Worm (Caenorhabditis elegans): ENCODE results near the gene F35B12.9.

Gene F35B12.9

ce11 chrV:11572803-11573490, 28.0 kb upstream of the F35B12.9 start, which contains the start of the genes H12C20.7 and nhr-68:
Gene H12C20.7, minus strand, starts transcription at chrV:11572990.
Gene nhr-68, plus strand, starts transcription at chrV:11573440.
- TF ChIP-seq nhr-41 (GFP tag; IDR thresholded peaks at IDR 0.05) (peak; percentile 86), mxl-2 (GFP tag; conservative IDR thresholded peaks at IDR 0.05) (peak; percentile 75), dpl-1 (GFP tag; optimal IDR thresholded peaks at IDR 0.05) (peak; percentile 65), egl-43 (GFP tag; IDR thresholded peaks at IDR 0.05) (no peak), Y5F2A.4 (GFP tag; optimal IDR thresholded peaks at IDR 0.05) (no peak), arid-1 (GFP tag; conservative IDR thresholded peaks at IDR 0.05) (peak; percentile 54; the same call in 1 of the 2 replicates), aly-2 (tag; optimal IDR thresholded peaks at IDR 0.05) (no peak), ztf-7 (tag; optimal IDR thresholded peaks at IDR 0.05) (peak; percentile 72), ces-1 (GFP tag; optimal IDR thresholded peaks at IDR 0.05) (no peak), skn-1 (tag; optimal IDR thresholded peaks at IDR 0.05) (no peak), lim-7 (GFP tag; IDR thresholded peaks at IDR 0.05) (no peak), php-3 (GFP tag; IDR thresholded peaks at IDR 0.05) (peak; percentile 97), mdt-29 (GFP tag; IDR thresholded peaks at IDR 0.05) (peak; percentile 90), lin-1 (GFP tag; IDR thresholded peaks at IDR 0.05) (peak; percentile 96), Y75B8A.6 (GFP tag; IDR thresholded peaks at IDR 0.05) (0 out of 2 replicates have a peak, but pooled peaks have one; percentile 42), zfp-3 (GFP tag; conservative IDR thresholded peaks at IDR 0.05) (peak; percentile 86), zfp-2 (tag; optimal IDR thresholded peaks at IDR 0.05) (no peak), T26A8.4 (GFP tag; IDR thresholded peaks at IDR 0.05) (peak; percentile 89), lin-39 (tag; optimal IDR thresholded peaks at IDR 0.05) (no peak), tra-1 (GFP tag; IDR thresholded peaks at IDR 0.05) (peak; percentile 98), Y105C5A.15 (GFP tag; IDR thresholded peaks at IDR 0.05) (no peak), dmd-8 (GFP tag; IDR thresholded peaks at IDR 0.05) (0 out of 2 replicates have a peak, but pooled peaks have one; percentile 26), nhr-111 (GFP tag; optimal IDR thresholded peaks at IDR 0.05) (no peak), mdl-1 (tag; optimal IDR thresholded peaks at IDR 0.05) (peak; percentile 38 to 98), nhr-11 (tag; optimal IDR thresholded peaks at IDR 0.05) (peak; percentile 50), D1046.2 (GFP tag; IDR thresholded peaks at IDR 0.05) (peak; percentile 44; the same call in 1 of the 2 replicates), T20F7.1 (GFP tag; optimal IDR thresholded peaks at IDR 0.05) (peak; percentile 84), Y48G9A.11 (GFP tag; IDR thresholded peaks at IDR 0.05) (no peak), spr-3 (GFP tag; optimal IDR thresholded peaks at IDR 0.05) (no peak), nhr-25 (tag; optimal IDR thresholded peaks at IDR 0.05; ENCODE audit: borderline replicate concordance, insufficient read depth) (peak; percentile 55), lin-13 (GFP tag; optimal IDR thresholded peaks at IDR 0.05) (peak; percentile 70), zag-1 (tag; optimal IDR thresholded peaks at IDR 0.05) (no peak), lsy-2 (tag; optimal IDR thresholded peaks at IDR 0.05) (peak in 1 of 2 experiments; percentile 93), nhr-237 (tag; optimal IDR thresholded peaks at IDR 0.05) (no peak), snpc-4 (tag; optimal IDR thresholded peaks at IDR 0.05) (no peak), dve-1 (tag; optimal IDR thresholded peaks at IDR 0.05; ENCODE audit: insufficient read depth) (peak; percentile 99), hlh-30 (tag; optimal IDR thresholded peaks at IDR 0.05; ENCODE audit: insufficient read depth) (peak; percentile 96), snpc-1.2 (GFP tag; IDR thresholded peaks at IDR 0.05) (no peak), mes-2 (tag; optimal IDR thresholded peaks at IDR 0.05; ENCODE audit: poor library complexity, severe bottlenecking) (no peak), ceh-62 (tag; optimal IDR thresholded peaks at IDR 0.05) (no peak), unc-62 (GFP tag; optimal IDR thresholded peaks at IDR 0.05 in 1 of 2) (peak in 1 of 2 experiments; percentile 99), unc-62 (tag; optimal IDR thresholded peaks at IDR 0.05) (no peak), saeg-2 (GFP tag; IDR thresholded peaks at IDR 0.05) (peak; percentile 96), mep-1 (tag; optimal IDR thresholded peaks at IDR 0.05) (peak; percentile 85), nhr-48 (tag; optimal IDR thresholded peaks at IDR 0.05) (peak; percentile 99), F37D6.2 (tag; optimal IDR thresholded peaks at IDR 0.05) (no peak), nhr-10 (tag; optimal IDR thresholded peaks at IDR 0.05) (peak; percentile 99), zip-2 (tag; optimal IDR thresholded peaks at IDR 0.05) (peak; percentile 55), pqm-1 (tag; optimal IDR thresholded peaks at IDR 0.05) (peak; percentile 59), aha-1 (tag) (peak; percentile 99)

All from whole organism, L4 larva.